Fruit fly (Drosophila melanogaster) whole organism, embryonic: ENCODE measurements around the gene Nepl18.
A peak's percentile ranks its signal among the peaks of the same experiment; 100 is the strongest.

Source experiments
- Blimp-1 ChIP-seq: fragments of 200-800 bp; sonication (Bioruptor generic); optimal IDR thresholded peaks from 3 replicates; lab custom pipeline; 2018; ENCODE audit warnings: missing biosample characterization, missing genetic modification characterization, mild to moderate bottlenecking, moderate library complexity, missing genetic modification reagents
- BtbVII ChIP-seq: fragments of 200-800 bp; sonication (Bioruptor generic); optimal IDR thresholded peaks from 3 replicates; lab custom pipeline; 2017; ENCODE audit warnings: missing biosample characterization, mild to moderate bottlenecking, missing genetic modification characterization
- Bteb2 ChIP-seq: fragments of 200-800 bp; sonication (Bioruptor generic); optimal IDR thresholded peaks from 2 replicates; lab custom pipeline; 2016; ENCODE audit warnings: missing biosample characterization, missing genetic modification characterization
- CG11723 ChIP-seq: fragments of 200-800 bp; sonication (Bioruptor generic); optimal IDR thresholded peaks from 2 replicates; lab custom pipeline; 2017; ENCODE audit warnings: missing biosample characterization, mild to moderate bottlenecking, missing genetic modification characterization
- CG1233 ChIP-seq: fragments of 200-800 bp; sonication (Bioruptor generic); optimal IDR thresholded peaks from 4 replicates; lab custom pipeline; 2018; ENCODE audit warnings: missing biosample characterization, mild to moderate bottlenecking, missing genetic modification characterization
- CG14667 ChIP-seq: fragments of 200-800 bp; sonication (Bioruptor generic); IDR thresholded peaks from 2 replicates; pipeline ENCODE4 v1.3.6; 2022; ENCODE audit warnings: missing biosample characterization, missing genetic modification characterization
- CG14710 ChIP-seq: fragments of 200-800 bp; sonication (Bioruptor generic); optimal IDR thresholded peaks from 3 replicates; lab custom pipeline; 2019; ENCODE audit warnings: missing biosample characterization, mild to moderate bottlenecking, missing genetic modification characterization, moderate library complexity
- CG14860 ChIP-seq: fragments of 200-800 bp; sonication (Bioruptor generic); IDR thresholded peaks from 3 replicates; pipeline ENCODE4 v1.3.6; 2022; ENCODE audit warnings: missing biosample characterization, missing genetic modification characterization; ENCODE audit not compliant: partially characterized antibody
- CG15514 ChIP-seq: fragments of 200-800 bp; sonication (Bioruptor generic); optimal IDR thresholded peaks from 3 replicates; lab custom pipeline; 2017; ENCODE audit warnings: missing biosample characterization, missing genetic modification characterization, mild to moderate bottlenecking, moderate library complexity, missing genetic modification reagents
- CG18599 ChIP-seq: fragments of 200-800 bp; sonication (Bioruptor generic); optimal IDR thresholded peaks from 3 replicates; lab custom pipeline; 2017; ENCODE audit warnings: missing biosample characterization, missing genetic modification characterization, mild to moderate bottlenecking, moderate library complexity, missing genetic modification reagents
- CG2202 ChIP-seq: fragments of 200-800 bp; sonication (Bioruptor generic); optimal IDR thresholded peaks from 2 replicates; lab custom pipeline; 2018; ENCODE audit warnings: missing biosample characterization, mild to moderate bottlenecking, missing genetic modification characterization
- CG4854 ChIP-seq: fragments of 200-800 bp; sonication (Bioruptor generic); optimal IDR thresholded peaks from 2 replicates; lab custom pipeline; 2016; ENCODE audit warnings: missing biosample characterization, missing genetic modification characterization, inconsistent platforms
- CG6254 ChIP-seq: fragments of 200-800 bp; sonication (Bioruptor generic); optimal IDR thresholded peaks from 3 replicates; lab custom pipeline; 2017; ENCODE audit warnings: mild to moderate bottlenecking, missing biosample characterization, missing genetic modification reagents, missing genetic modification characterization
- CG8478 ChIP-seq: fragments of >200 bp; optimal IDR thresholded peaks from 2 replicates; lab custom pipeline; 2018
- CG9609 ChIP-seq: fragments of 200-800 bp; sonication (Bioruptor generic); optimal IDR thresholded peaks from 3 replicates; lab custom pipeline; 2016; ENCODE audit warnings: missing biosample characterization, missing genetic modification characterization
- CG9817 ChIP-seq: fragments of 200-800 bp; sonication (Bioruptor generic); optimal IDR thresholded peaks from 2 replicates; lab custom pipeline; 2018; ENCODE audit warnings: missing biosample characterization, mild to moderate bottlenecking, missing genetic modification characterization, moderate library complexity
- CkIIα-i1 ChIP-seq: fragments of 200-800 bp; sonication (Bioruptor generic); IDR thresholded peaks from 2 replicates; pipeline ENCODE4 v1.3.6; 2022; ENCODE audit warnings: missing biosample characterization, missing genetic modification characterization
- Dek ChIP-seq: fragments of 200-800 bp; sonication (Bioruptor generic); optimal IDR thresholded peaks from 3 replicates; lab custom pipeline; 2019; ENCODE audit warnings: missing biosample characterization, mild to moderate bottlenecking, missing genetic modification characterization, moderate library complexity
- Dp ChIP-seq: fragments of 200-800 bp; sonication (Bioruptor generic); optimal IDR thresholded peaks from 2 replicates; lab custom pipeline; 2018; ENCODE audit warnings: missing biosample characterization, mild to moderate bottlenecking, missing genetic modification characterization, moderate library complexity
- Elba2 ChIP-seq: fragments of 200-800 bp; sonication (Bioruptor generic); optimal IDR thresholded peaks from 3 replicates; lab custom pipeline; 2016; ENCODE audit warnings: missing biosample characterization, missing genetic modification characterization
- Hsf ChIP-seq: fragments of 200-800 bp; sonication (Bioruptor generic); optimal IDR thresholded peaks from 3 replicates; lab custom pipeline; 2016; ENCODE audit warnings: missing biosample characterization, missing genetic modification characterization
- MBD-R2 ChIP-seq: fragments of 200-800 bp; sonication (Bioruptor generic); IDR thresholded peaks from 2 replicates; pipeline ENCODE4 v1.3.6; 2022; ENCODE audit warnings: missing biosample characterization, missing genetic modification characterization
- Optix ChIP-seq: fragments of 200-800 bp; sonication (Bioruptor generic); IDR thresholded peaks from 3 replicates; pipeline ENCODE4 v1.3.6; 2022; ENCODE audit warnings: missing biosample characterization, missing genetic modification characterization
- Rfx ChIP-seq: fragments of 200-800 bp; sonication (Bioruptor generic); IDR thresholded peaks from 2 replicates; pipeline ENCODE4 v1.3.6; 2022; ENCODE audit warnings: missing biosample characterization, missing genetic modification characterization
- Xbp1 ChIP-seq: fragments of 200-800 bp; sonication (Bioruptor generic); optimal IDR thresholded peaks from 3 replicates; lab custom pipeline; 2016; ENCODE audit warnings: missing biosample characterization, mild to moderate bottlenecking, missing genetic modification characterization
- danr ChIP-seq: fragments of 200-800 bp; sonication (Bioruptor generic); IDR thresholded peaks from 2 replicates; pipeline ENCODE4 v1.3.6; 2022; ENCODE audit warnings: missing biosample characterization, missing genetic modification characterization
- fd64A ChIP-seq: fragments of 200-800 bp; sonication (Bioruptor generic); optimal IDR thresholded peaks from 3 replicates; lab custom pipeline; 2018; ENCODE audit warnings: missing biosample characterization, mild to moderate bottlenecking, missing genetic modification characterization
- ind ChIP-seq: fragments of 200-800 bp; sonication (Bioruptor generic); optimal IDR thresholded peaks from 3 replicates; lab custom pipeline; 2016; ENCODE audit warnings: missing biosample characterization, missing genetic modification characterization
- jing ChIP-seq: fragments of 200-800 bp; sonication (Bioruptor generic); optimal IDR thresholded peaks from 2 replicates; lab custom pipeline; 2018; ENCODE audit warnings: missing biosample characterization, mild to moderate bottlenecking, missing genetic modification characterization
- ken ChIP-seq: fragments of 200-800 bp; sonication (Bioruptor generic); IDR thresholded peaks from 3 replicates; pipeline ENCODE4 v1.3.6; 2022; ENCODE audit warnings: missing biosample characterization, missing genetic modification characterization
- knrl ChIP-seq: fragments of 200-800 bp; sonication (Bioruptor generic); IDR thresholded peaks from 3 replicates; pipeline ENCODE4 v1.3.6; 2022; ENCODE audit warnings: missing biosample characterization, missing genetic modification characterization; ENCODE audit not compliant: partially characterized antibody
- lab ChIP-seq: fragments of 200-800 bp; sonication (Bioruptor generic); optimal IDR thresholded peaks from 3 replicates; lab custom pipeline; 2017; ENCODE audit warnings: missing biosample characterization, missing genetic modification characterization, mild to moderate bottlenecking, moderate library complexity, missing genetic modification reagents
- mld ChIP-seq: fragments of 200-800 bp; sonication (Bioruptor generic); IDR thresholded peaks from 3 replicates; pipeline ENCODE4 v1.3.6; 2022; ENCODE audit warnings: missing biosample characterization, missing genetic modification characterization; ENCODE audit not compliant: partially characterized antibody
- phol ChIP-seq: fragments of 200-800 bp; sonication (Bioruptor generic); optimal IDR thresholded peaks from 3 replicates; lab custom pipeline; 2018; ENCODE audit warnings: missing biosample characterization, mild to moderate bottlenecking, missing genetic modification characterization, moderate library complexity
- ro ChIP-seq: fragments of 200-800 bp; sonication (Bioruptor generic); IDR thresholded peaks from 2 replicates; pipeline ENCODE4 v1.3.6; 2022; ENCODE audit warnings: missing biosample characterization, missing genetic modification characterization
- sob ChIP-seq: fragments of 200-800 bp; sonication (Bioruptor generic); IDR thresholded peaks from 2 replicates; pipeline ENCODE4 v1.3.6; 2022; ENCODE audit warnings: missing biosample characterization, missing genetic modification characterization
- sqz ChIP-seq: fragments of 200-800 bp; sonication (Bioruptor generic); optimal IDR thresholded peaks from 3 replicates; lab custom pipeline; 2018; ENCODE audit warnings: missing biosample characterization, mild to moderate bottlenecking, missing genetic modification characterization
- sr ChIP-seq: fragments of 200-800 bp; sonication (Bioruptor generic); IDR thresholded peaks from 3 replicates; pipeline ENCODE4 v1.3.6; 2022; ENCODE audit warnings: missing biosample characterization, missing genetic modification characterization
- trem ChIP-seq: fragments of 200-800 bp; optimal IDR thresholded peaks from 3 replicates; lab custom pipeline; 2019; ENCODE audit warnings: missing biosample characterization, mild to moderate bottlenecking, missing genetic modification characterization, moderate library complexity
- usp ChIP-seq: fragments of >200 bp; optimal IDR thresholded peaks from 2 replicates; lab custom pipeline; 2017; ENCODE audit warnings: missing biosample characterization, missing genetic modification characterization
- vnd ChIP-seq: fragments of 200-800 bp; sonication (Bioruptor generic); IDR thresholded peaks from 3 replicates; pipeline ENCODE4 v1.3.6; 2022; ENCODE audit warnings: missing biosample characterization, missing genetic modification characterization; ENCODE audit not compliant: partially characterized antibody
- yki ChIP-seq: fragments of >200 bp; optimal IDR thresholded peaks from 3 replicates; lab custom pipeline; 2018

Gene Nepl18

dm6 chr3R:28831626-28832267 lies 43.7 kb upstream of the Nepl18 start, which contains the start of gene WASp (continued):
- peak; percentile 47; the same call in 1 of the 3 replicates for TF ChIP-seq knrl (GFP tag; lab: Robert Waterston, UW)
- TF ChIP-seq vnd: no peak
- TF ChIP-seq trem: peak; percentile 70
- no peak for TF ChIP-seq jing
- peak; percentile 75 for TF ChIP-seq CG9817 (tag; lab: Kevin White, UChicago)
- peak; percentile 41 for TF ChIP-seq CG2202 (tag; lab: Kevin White, UChicago)
- TF ChIP-seq phol (tag; lab: Kevin White, UChicago): peak; percentile 69
- peak; percentile 53 for TF ChIP-seq CG9609 (GFP tag; lab: Kevin White, UChicago)
- no peak for TF ChIP-seq usp
- peak; percentile 53; the same call in 1 of the 3 replicates for TF ChIP-seq CG14860 (GFP tag; lab: Robert Waterston, UW)
- TF ChIP-seq Bteb2 (GFP tag; lab: Kevin White, UChicago): peak; percentile 76
- TF ChIP-seq BtbVII (GFP tag; lab: Kevin White, UChicago): peak; percentile 60
- no peak for TF ChIP-seq fd64A (GFP tag; lab: Kevin White, UChicago)
- peak; percentile 51 for TF ChIP-seq Elba2 (GFP tag; lab: Kevin White, UChicago)
- TF ChIP-seq CG11723 (GFP tag; lab: Kevin White, UChicago): no peak
- TF ChIP-seq mld (GFP tag; lab: Robert Waterston, UW): no peak
- peak; percentile 88 for TF ChIP-seq CG15514 (GFP tag; lab: Kevin White, UChicago)
- TF ChIP-seq MBD-R2: peak; percentile 77
- peak; percentile 77 for TF ChIP-seq CG14710
- peak; percentile 58; the same call in 1 of the 3 replicates for TF ChIP-seq ken
- TF ChIP-seq ro: no peak
- peak; percentile 81 for TF ChIP-seq Hsf (GFP tag; lab: Kevin White, UChicago)
- no peak for TF ChIP-seq CG8478 (lab: Kevin White, UChicago)
- TF ChIP-seq CG1233 (GFP tag; lab: Kevin White, UChicago): peak; percentile 43
- peak; percentile 53 for TF ChIP-seq CG18599 (GFP tag; lab: Kevin White, UChicago)
- no peak for TF ChIP-seq sqz (GFP tag; lab: Kevin White, UChicago)
- TF ChIP-seq danr (GFP tag; lab: Robert Waterston, UW): no peak
- peak; percentile 86 for TF ChIP-seq Rfx (GFP tag; lab: Robert Waterston, UW)
- TF ChIP-seq Blimp-1 (GFP tag; lab: Kevin White, UChicago): peak; percentile 45
- TF ChIP-seq sob (GFP tag; lab: Robert Waterston, UW): peak; percentile 81
- TF ChIP-seq Xbp1 (GFP tag; lab: Kevin White, UChicago): peak; percentile 80
- no peak for TF ChIP-seq CG6254 (GFP tag; lab: Kevin White, UChicago)
- TF ChIP-seq lab (GFP tag; lab: Kevin White, UChicago): peak; percentile 81
- peak; percentile 63; the same call in 2 of the 3 replicates for TF ChIP-seq sr (GFP tag; lab: Robert Waterston, UW)
- peak; percentile 42; the same call in 1 of the 3 replicates for TF ChIP-seq Optix (GFP tag; lab: Robert Waterston, UW)
- peak; percentile 72 for TF ChIP-seq Dek (tag; lab: Kevin White, UChicago)
- TF ChIP-seq ind (GFP tag; lab: Kevin White, UChicago): no peak
- TF ChIP-seq CG14667 (GFP tag; lab: Robert Waterston, UW): peak; percentile 30; the same call in 1 of the 2 replicates
- TF ChIP-seq Dp (GFP tag; lab: Kevin White, UChicago): peak; percentile 63
- TF ChIP-seq CkIIα-i1 (GFP tag; lab: Robert Waterston, UW): no peak
- TF ChIP-seq yki (lab: Kevin White, UChicago): no peak
- TF ChIP-seq CG4854: no peak
